Worm (Caenorhabditis elegans): ENCODE results near the gene mfsd-12.

mfsd-12 gene

DNA sequence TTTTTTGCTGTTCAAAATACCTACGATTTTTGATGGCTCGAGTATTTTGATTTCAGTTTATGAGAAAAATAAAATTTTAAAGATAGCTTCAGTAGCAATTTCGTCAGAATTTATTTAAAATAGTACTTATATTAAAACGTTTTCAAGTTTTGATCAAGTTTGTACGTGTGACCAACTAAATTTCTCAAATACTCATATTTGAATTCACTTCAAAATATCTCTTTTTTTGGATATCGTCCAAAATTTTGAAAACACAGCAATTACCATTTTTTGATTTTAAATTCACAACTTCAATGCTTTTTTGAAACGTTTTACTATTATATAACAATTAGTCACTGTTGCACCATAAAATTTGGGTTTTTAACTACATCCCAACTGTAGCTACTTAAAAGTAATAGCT lies 41.0 kb upstream of the mfsd-12 start:
- TF ChIP-seq dpl-1 (GFP tag; optimal IDR thresholded peaks at IDR 0.05), result no peak
- no peak for TF ChIP-seq snpc-4 (GFP tag; optimal IDR thresholded peaks at IDR 0.05)
- no peak for TF ChIP-seq snpc-4 (tag; optimal IDR thresholded peaks at IDR 0.05)
- no peak for TF ChIP-seq aptf-2 (GFP tag; conservative IDR thresholded peaks at IDR 0.05)
- TF ChIP-seq F22D6.2 (tag; optimal IDR thresholded peaks at IDR 0.05), result no peak
- TF ChIP-seq somi-1 (GFP tag; optimal IDR thresholded peaks at IDR 0.05), result no peak
- TF ChIP-seq repo-1 (tag; optimal IDR thresholded peaks at IDR 0.05), result no peak
- no peak for TF ChIP-seq let-607 (tag; optimal IDR thresholded peaks at IDR 0.05)
- no peak for TF ChIP-seq gei-17 (GFP tag; optimal IDR thresholded peaks at IDR 0.05)
- no peak for TF ChIP-seq nhr-27 (tag; optimal IDR thresholded peaks at IDR 0.05)
- TF ChIP-seq athp-1 (tag; optimal IDR thresholded peaks at IDR 0.05), result no peak
- no peak for TF ChIP-seq ets-4 (GFP tag; optimal IDR thresholded peaks at IDR 0.05)
- no peak for TF ChIP-seq fkh-3 (tag; optimal IDR thresholded peaks at IDR 0.05)
- no peak for TF ChIP-seq T26A5.8 (tag; optimal IDR thresholded peaks at IDR 0.05)
- TF ChIP-seq snpc-1.1 (tag; optimal IDR thresholded peaks at IDR 0.05; ENCODE audit: insufficient read depth), result no peak
- TF ChIP-seq zfh-2 (GFP tag; conservative IDR thresholded peaks at IDR 0.05), result no peak
- no peak for TF ChIP-seq ztf-28 (GFP tag; IDR thresholded peaks at IDR 0.05)
- no peak for TF ChIP-seq tlf-1 (GFP tag; optimal IDR thresholded peaks at IDR 0.05)
- no peak for TF ChIP-seq F49E8.2 (tag; optimal IDR thresholded peaks at IDR 0.05; ENCODE audit: insufficient read depth)
- no peak for TF ChIP-seq dox-1 (GFP tag; IDR thresholded peaks at IDR 0.05)
- TF ChIP-seq hsf-1 (GFP tag; IDR thresholded peaks at IDR 0.05), result no peak

DNA sequence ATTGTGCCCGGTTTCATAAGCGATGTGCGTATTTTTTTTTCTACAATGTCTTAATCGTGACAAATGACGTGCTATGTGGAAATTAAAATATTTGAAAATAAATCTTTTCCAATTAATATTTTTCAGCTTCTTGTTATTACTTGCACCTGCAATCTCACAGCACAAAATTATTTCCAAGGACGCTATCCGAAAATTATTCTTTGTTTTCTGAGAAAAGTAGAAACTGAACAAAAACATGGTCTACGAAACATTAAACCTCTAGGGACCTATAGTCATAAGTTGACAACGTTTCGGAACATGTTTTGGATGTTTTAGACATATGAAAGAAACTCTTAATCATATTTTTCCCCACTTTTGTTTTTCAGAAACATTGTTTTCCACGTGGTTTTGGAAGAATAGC lies 39.5 kb upstream of the mfsd-12 start:
- no peak for TF ChIP-seq lsy-27 (tag; optimal IDR thresholded peaks at IDR 0.05; ENCODE audit: borderline replicate concordance, insufficient read depth)
- TF ChIP-seq mel-28 (tag; optimal IDR thresholded peaks at IDR 0.05; ENCODE audit: borderline replicate concordance), result no peak
- no peak for TF ChIP-seq rec-8 (tag; optimal IDR thresholded peaks at IDR 0.05)
- TF ChIP-seq egrh-3 (GFP tag; IDR thresholded peaks at IDR 0.05), result no peak
- no peak for TF ChIP-seq B0336.3 (GFP tag; IDR thresholded peaks at IDR 0.05)
- no peak for TF ChIP-seq ceh-40 (GFP tag; IDR thresholded peaks at IDR 0.05)
- TF ChIP-seq nfya-2 (GFP tag; IDR thresholded peaks at IDR 0.05), result no peak
- TF ChIP-seq ets-4 (GFP tag; optimal IDR thresholded peaks at IDR 0.05), result no peak
- no peak for TF ChIP-seq nfyb-1 (GFP tag; IDR thresholded peaks at IDR 0.05)
- no peak for TF ChIP-seq madf-3 (GFP tag; IDR thresholded peaks at IDR 0.05)
- TF ChIP-seq cebp-1 (GFP tag; IDR thresholded peaks at IDR 0.05), result no peak
- TF ChIP-seq cebp-1 (tag; optimal IDR thresholded peaks at IDR 0.05), result no peak
- TF ChIP-seq B0019.2 (GFP tag; conservative IDR thresholded peaks at IDR 0.05), result no peak
- no peak for TF ChIP-seq ztf-25 (GFP tag; IDR thresholded peaks at IDR 0.05)
- no peak for TF ChIP-seq nhr-120 (GFP tag; IDR thresholded peaks at IDR 0.05)

DNA sequence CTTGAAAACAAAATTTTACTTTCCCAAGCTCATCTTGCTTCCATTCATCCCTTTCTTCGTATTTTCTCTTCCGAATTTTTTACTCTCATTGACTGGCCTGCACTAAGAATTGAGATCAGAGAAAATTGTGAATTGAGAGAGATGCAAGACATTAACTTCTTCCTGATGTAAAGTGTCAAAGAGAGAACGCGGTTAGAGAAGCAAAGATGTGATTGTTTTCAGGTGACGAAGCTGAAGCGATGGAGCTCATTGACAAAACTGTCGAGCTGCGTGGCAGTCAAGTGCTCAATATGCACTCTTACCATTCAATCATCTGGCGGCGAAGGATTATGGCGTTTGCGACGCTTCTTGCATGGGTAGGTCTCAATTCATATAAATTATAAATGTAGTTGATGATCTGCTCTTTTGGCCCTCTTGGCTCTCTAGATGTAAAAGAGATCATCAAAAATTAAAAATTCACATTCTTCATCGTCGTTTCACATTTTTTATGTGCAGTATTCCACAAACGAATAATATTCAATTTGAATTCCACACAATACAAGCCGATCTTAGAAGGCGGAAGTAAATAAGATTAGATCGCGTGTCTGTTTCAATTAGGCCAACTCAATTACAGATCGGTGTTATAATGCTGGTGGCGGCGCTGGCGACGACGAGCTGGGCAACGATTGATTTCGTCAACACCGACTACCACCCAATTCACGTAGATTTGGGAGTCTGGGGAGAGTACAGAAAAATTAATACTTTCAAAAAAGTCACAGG lies 38.9 kb upstream of the mfsd-12 start:
- TF ChIP-seq let-607 (tag; optimal IDR thresholded peaks at IDR 0.05) (no peak), die-1 (tag; optimal IDR thresholded peaks at IDR 0.05) (no peak), somi-1 (GFP tag; optimal IDR thresholded peaks at IDR 0.05) (no peak), ceh-79 (tag; optimal IDR thresholded peaks at IDR 0.05) (no peak), lsy-27 (tag; optimal IDR thresholded peaks at IDR 0.05; ENCODE audit: borderline replicate concordance, insufficient read depth) (no peak), lag-1 (GFP tag; IDR thresholded peaks at IDR 0.05) (no peak), gei-17 (GFP tag; optimal IDR thresholded peaks at IDR 0.05) (no peak), nfya-2 (GFP tag; IDR thresholded peaks at IDR 0.05) (no peak), let-526 (GFP tag; IDR thresholded peaks at IDR 0.05) (no peak), repo-1 (tag; optimal IDR thresholded peaks at IDR 0.05) (no peak), ama-1 (optimal IDR thresholded peaks at IDR 0.05) (no peak), ama-1 (GFP tag; optimal IDR thresholded peaks at IDR 0.05) (no peak), mcd-1 (GFP tag; IDR thresholded peaks at IDR 0.05) (no peak), ets-4 (GFP tag; optimal IDR thresholded peaks at IDR 0.05) (no peak), ztf-25 (GFP tag; IDR thresholded peaks at IDR 0.05) (no peak)
